Fruit fly (Drosophila melanogaster) ovary, adult (tissue): ENCODE measurements around the gene CG43815.

Source experiments
- CG17801 ChIP-seq: fragments of 200-800 bp; optimal IDR thresholded peaks from 2 replicates; lab custom pipeline; 2019; ENCODE audit warnings: missing biosample characterization, mild to moderate bottlenecking, missing genetic modification characterization, moderate library complexity; ENCODE audit not compliant: partially characterized antibody

CG43815 gene

DNA sequence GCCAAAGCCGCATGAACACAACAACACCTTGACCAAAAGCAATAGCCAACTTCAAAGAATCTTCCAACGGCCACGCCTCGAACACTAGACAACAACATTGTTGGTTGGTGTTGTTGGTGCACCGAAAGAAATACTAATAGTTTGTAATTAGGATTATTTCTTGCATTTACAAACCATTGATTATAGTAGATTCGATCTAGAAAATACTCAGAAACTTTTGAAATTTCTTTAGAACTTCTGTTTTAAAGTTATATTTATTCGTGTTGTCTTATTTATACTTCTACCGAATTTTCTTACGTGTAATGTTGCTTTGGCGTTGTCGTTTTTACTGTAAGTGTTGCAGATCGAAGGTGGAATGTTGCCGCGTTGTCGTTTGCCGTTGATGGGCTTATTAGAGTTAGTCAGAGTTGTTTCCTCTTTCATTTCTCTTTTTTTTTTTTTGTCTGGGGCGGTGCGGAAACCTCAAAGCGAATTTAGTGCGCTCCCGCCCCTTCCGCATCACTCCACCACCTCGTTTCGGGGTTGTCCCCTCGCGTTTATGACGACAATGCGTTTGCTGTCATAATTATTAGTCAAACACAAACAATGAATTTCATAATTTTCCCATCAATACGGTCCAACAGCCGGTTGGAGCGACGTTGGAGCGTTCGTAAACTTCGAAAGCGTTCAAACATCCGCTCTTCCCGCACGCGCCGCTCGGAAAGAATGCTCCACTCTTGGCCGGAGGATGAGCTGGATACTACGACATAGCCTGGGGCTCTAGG lies at the start of gene CG43815:
Gene CG43815, plus strand, starts transcription at position 532 of the 764 bp plus-strand sequence.
- no peak for TF ChIP-seq CG17801 (GFP tag; lab: Kevin White, UChicago)

- TF ChIP-seq CG17801 (GFP tag; lab: Kevin White, UChicago), result no peak
Measured at dm6 chr2L:3530186-3530832, 45.7 kb upstream of the CG43815 start, which contains the start of the genes Spindly and IFT57. Gene Spindly (minus strand): TSS chr2L:3530317. Gene IFT57 (plus strand): TSS chr2L:3530789.

- TF ChIP-seq CG17801 (GFP tag; lab: Kevin White, UChicago), result no peak
Measured at dm6 chr2L:3532973-3533525, 43.0 kb upstream of the CG43815 start.

- no peak for TF ChIP-seq CG17801 (GFP tag; lab: Kevin White, UChicago)
Measured at dm6 chr2L:3534227-3534842, 41.7 kb upstream of the CG43815 start.

DNA sequence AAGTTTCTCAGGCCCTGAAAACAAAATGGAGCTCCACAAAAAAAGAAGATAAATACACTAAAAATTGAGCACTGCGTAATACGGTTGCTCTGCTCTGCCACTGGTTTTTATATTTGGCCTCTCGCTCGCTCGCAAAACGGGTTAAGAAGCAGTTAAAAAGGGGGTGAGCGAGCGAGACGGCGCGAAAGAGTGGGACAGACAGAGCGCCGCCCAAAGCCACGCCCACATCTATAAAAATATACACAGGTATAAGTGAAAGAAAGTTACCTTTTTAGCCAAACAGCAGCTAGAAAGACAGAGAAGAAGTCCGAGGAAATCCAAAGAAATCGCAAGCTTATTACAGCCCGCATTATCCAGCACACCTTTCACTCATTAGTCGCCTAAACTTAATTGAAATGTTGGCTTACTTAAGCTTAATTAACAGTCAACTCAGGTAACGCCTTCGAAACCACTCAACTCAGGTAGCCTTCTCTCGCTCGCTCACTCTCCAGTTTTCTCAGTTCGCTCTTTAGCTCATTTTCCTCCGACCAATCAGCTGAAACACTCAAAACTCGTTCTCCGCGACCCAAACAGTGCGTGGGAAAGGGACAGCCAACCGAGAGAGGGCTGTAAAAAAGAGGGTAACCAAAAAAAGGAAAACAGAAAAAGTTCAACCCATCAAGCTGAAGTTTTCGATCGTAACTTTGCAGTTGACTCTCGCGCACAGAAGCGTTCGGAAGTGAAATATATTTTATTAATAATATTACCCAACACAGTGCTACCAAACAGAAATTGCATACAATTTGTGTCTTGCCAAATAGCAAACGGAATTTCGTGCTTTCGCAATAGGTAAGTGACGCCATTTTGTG lies 37.2 kb upstream of the CG43815 start, which contains the start of gene drm:
Gene drm, plus strand, starts transcription at position 684 of the 848 bp plus-strand sequence.
- TF ChIP-seq CG17801 (GFP tag; lab: Kevin White, UChicago), result no peak

- no peak for TF ChIP-seq CG17801 (GFP tag; lab: Kevin White, UChicago)
Measured at dm6 chr2L:3539412-3539743, 36.6 kb upstream of the CG43815 start.

- no peak for TF ChIP-seq CG17801 (GFP tag; lab: Kevin White, UChicago)
Measured at dm6 chr2L:3539996-3540395, 36.0 kb upstream of the CG43815 start.

dm6 chr2L:3543062-3543461 lies 32.9 kb upstream of the CG43815 start:
- TF ChIP-seq CG17801 (GFP tag; lab: Kevin White, UChicago), result no peak

DNA sequence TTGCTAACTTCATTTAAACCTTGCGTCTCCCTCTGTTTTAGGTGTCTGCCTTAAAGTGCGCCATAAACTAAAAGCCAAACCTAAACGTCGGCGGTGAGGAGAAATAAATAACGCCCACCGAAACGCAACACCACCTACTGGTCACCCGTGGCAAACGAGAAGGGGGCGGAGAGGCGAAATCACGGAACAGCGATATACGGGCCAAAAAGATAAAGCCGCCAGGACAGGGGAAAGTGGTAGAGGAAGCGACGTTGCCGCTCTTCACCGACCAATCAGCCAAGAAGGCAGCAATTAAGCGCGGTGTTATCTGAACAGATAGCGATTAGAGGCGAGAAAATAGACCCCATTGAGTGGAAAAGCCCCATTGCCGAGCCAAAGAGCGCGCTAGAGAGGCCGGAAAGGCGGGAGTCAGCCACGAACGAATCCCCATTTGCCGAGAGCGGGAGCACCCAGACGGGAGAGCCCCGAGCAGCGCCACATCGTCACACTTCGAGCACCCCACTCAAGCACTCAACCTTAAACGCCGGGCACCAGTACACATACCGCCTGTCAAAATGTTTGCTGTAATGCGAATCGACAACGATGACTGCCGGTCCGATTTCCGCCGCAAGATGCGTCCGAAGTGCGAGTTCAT lies 30.9 kb upstream of the CG43815 start:
- TF ChIP-seq CG17801 (GFP tag; lab: Kevin White, UChicago), result no peak

- TF ChIP-seq CG17801 (GFP tag; lab: Kevin White, UChicago), result no peak
Measured at dm6 chr2L:3547512-3547911, 28.5 kb upstream of the CG43815 start.

- no peak for TF ChIP-seq CG17801 (GFP tag; lab: Kevin White, UChicago)
Measured at dm6 chr2L:3548879-3549278, 27.1 kb upstream of the CG43815 start.

- no peak for TF ChIP-seq CG17801 (GFP tag; lab: Kevin White, UChicago)
Measured at dm6 chr2L:3549742-3550141, 26.3 kb upstream of the CG43815 start.

DNA sequence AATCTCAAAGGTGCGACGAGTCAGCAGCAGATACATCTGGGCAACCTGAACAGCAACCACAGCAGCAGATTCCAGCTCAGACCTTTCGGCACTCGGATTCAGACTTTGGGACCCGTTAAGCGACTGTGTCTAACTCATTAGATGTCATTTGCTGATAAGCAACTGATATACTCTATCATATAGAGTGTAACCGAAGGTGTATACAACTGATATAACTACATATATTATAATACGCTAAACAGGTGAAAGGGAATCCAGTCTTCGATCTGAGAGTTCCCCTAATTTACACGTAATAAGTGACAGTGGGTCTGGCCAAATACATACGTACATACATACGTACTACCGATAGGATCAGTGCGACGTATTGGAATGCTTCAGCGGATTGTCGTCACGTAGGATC lies 25.4 kb upstream of the CG43815 start:
- no peak for TF ChIP-seq CG17801 (GFP tag; lab: Kevin White, UChicago)

dm6 chr2L:3552773-3553172 lies 23.2 kb upstream of the CG43815 start:
- no peak for TF ChIP-seq CG17801 (GFP tag; lab: Kevin White, UChicago)
